Fruit fly (Drosophila melanogaster) whole organism, adult: ENCODE data around the gene PGRP-SB2.

ENCODE experiments used
- CG11617 ChIP-seq: fragments of 200-800 bp; sonication (Bioruptor generic); optimal IDR thresholded peaks from 2 replicates; lab custom pipeline; 2017; ENCODE audit warnings: mild to moderate bottlenecking, missing biosample characterization, missing genetic modification reagents, missing genetic modification characterization
- CG12768 ChIP-seq: fragments of 200-800 bp; sonication (Bioruptor generic); optimal IDR thresholded peaks from 2 replicates; lab custom pipeline; 2017; ENCODE audit warnings: missing biosample characterization, missing genetic modification characterization, mild to moderate bottlenecking, moderate library complexity, missing genetic modification reagents
- CG14711 ChIP-seq: fragments of 200-800 bp; sonication (Bioruptor generic); optimal IDR thresholded peaks from 2 replicates; lab custom pipeline; 2018; ENCODE audit warnings: missing biosample characterization, mild to moderate bottlenecking, missing genetic modification characterization, moderate library complexity
- CG1620 ChIP-seq: fragments of 200-800 bp; sonication (Bioruptor generic); optimal IDR thresholded peaks from 2 replicates; lab custom pipeline; 2016; ENCODE audit warnings: missing biosample characterization, missing genetic modification characterization
- CG33017 ChIP-seq: fragments of 200-800 bp; sonication (Bioruptor generic); optimal IDR thresholded peaks from 2 replicates; lab custom pipeline; 2018; ENCODE audit warnings: missing biosample characterization, mild to moderate bottlenecking, missing genetic modification characterization, moderate library complexity
- CG5204 ChIP-seq: fragments of 200-800 bp; sonication (Bioruptor generic); optimal IDR thresholded peaks from 2 replicates; lab custom pipeline; 2016; ENCODE audit warnings: missing biosample characterization, missing genetic modification characterization
- CG7045 ChIP-seq: fragments of 200-800 bp; sonication (Bioruptor generic); optimal IDR thresholded peaks from 2 replicates; lab custom pipeline; 2017; ENCODE audit warnings: missing biosample characterization, mild to moderate bottlenecking, missing genetic modification characterization
- CG7101 ChIP-seq: fragments of 200-800 bp; sonication (Bioruptor generic); optimal IDR thresholded peaks from 2 replicates; lab custom pipeline; 2018; ENCODE audit warnings: missing biosample characterization, mild to moderate bottlenecking, missing genetic modification characterization, moderate library complexity
- Clk ChIP-seq: fragments of 200-800 bp; sonication (Bioruptor generic); optimal IDR thresholded peaks from 2 replicates; lab custom pipeline; 2017; ENCODE audit warnings: missing biosample characterization, missing genetic modification characterization
- Crg-1 ChIP-seq: fragments of 200-800 bp; sonication (Bioruptor generic); optimal IDR thresholded peaks from 2 replicates; lab custom pipeline; 2016; ENCODE audit warnings: missing biosample characterization, missing genetic modification characterization
- Hr96 ChIP-seq: fragments of 200-800 bp; sonication (Bioruptor generic); optimal IDR thresholded peaks from 2 replicates; lab custom pipeline; 2016; ENCODE audit warnings: missing biosample characterization, missing genetic modification characterization
- Mnt ChIP-seq: fragments of 200-800 bp; sonication (Bioruptor generic); optimal IDR thresholded peaks from 2 replicates; lab custom pipeline; 2016; ENCODE audit warnings: missing biosample characterization, mild to moderate bottlenecking, missing genetic modification characterization
- bab1 ChIP-seq: fragments of 200-800 bp; sonication (Bioruptor generic); optimal IDR thresholded peaks from 3 replicates; lab custom pipeline; 2019; ENCODE audit warnings: missing biosample characterization, mild to moderate bottlenecking, missing genetic modification characterization, moderate library complexity
- cic ChIP-seq: fragments of 200-800 bp; sonication (Bioruptor generic); optimal IDR thresholded peaks from 2 replicates; lab custom pipeline; 2017; ENCODE audit warnings: missing biosample characterization, mild to moderate bottlenecking, missing genetic modification characterization, moderate library complexity
- cnc ChIP-seq, 2 experiments: fragments of >200 bp; optimal IDR thresholded peaks; 2 replicates each; lab custom pipeline; 2017
- kay ChIP-seq: fragments of 200-800 bp; sonication (Bioruptor generic); peaks from one replicate; lab custom pipeline; 2016; ENCODE audit warnings: missing biosample characterization, missing genetic modification characterization, borderline replicate concordance
- ovo ChIP-seq: fragments of 200-800 bp; sonication (Bioruptor generic); optimal IDR thresholded peaks from 2 replicates; lab custom pipeline; 2016; ENCODE audit warnings: missing biosample characterization, missing genetic modification characterization
- pad ChIP-seq: fragments of 200-800 bp; sonication (Bioruptor generic); optimal IDR thresholded peaks from 3 replicates; lab custom pipeline; 2017; ENCODE audit warnings: missing biosample characterization, missing genetic modification characterization, mild to moderate bottlenecking, moderate library complexity, missing genetic modification reagents
- tj ChIP-seq: fragments of 200-800 bp; sonication (Bioruptor generic); optimal IDR thresholded peaks from 3 replicates; lab custom pipeline; 2017; ENCODE audit warnings: missing biosample characterization, mild to moderate bottlenecking, missing genetic modification characterization, moderate library complexity
- toe ChIP-seq: fragments of 200-800 bp; sonication (Bioruptor generic); optimal IDR thresholded peaks from 2 replicates; lab custom pipeline; 2016; ENCODE audit warnings: missing biosample characterization, missing genetic modification characterization

PGRP-SB2 gene

dm6 chr3L:16708738-16709350 is 17.5 kb upstream of the PGRP-SB2 start:
- TF ChIP-seq CG1620 (GFP tag; lab: Kevin White, UChicago) (no peak), cic (GFP tag; lab: Kevin White, UChicago) (peak; percentile 9)

- TF ChIP-seq CG14711 (tag; lab: Kevin White, UChicago), result peak; percentile 5
- TF ChIP-seq CG5204 (GFP tag; lab: Kevin White, UChicago), result no peak
- peak; percentile 92 for TF ChIP-seq kay
- no peak for TF ChIP-seq CG1620 (GFP tag; lab: Kevin White, UChicago)
Measured at dm6 chr3L:16709673-16710257, 16.6 kb upstream of the PGRP-SB2 start.

- TF ChIP-seq tj (GFP tag; lab: Kevin White, UChicago) (peak; percentile 84), ovo (GFP tag; lab: Kevin White, UChicago) (peak; percentile 54), CG1620 (GFP tag; lab: Kevin White, UChicago) (no peak), cic (GFP tag; lab: Kevin White, UChicago) (no peak), Mnt (GFP tag; lab: Kevin White, UChicago) (no peak), kay (no peak), CG7101 (peak; percentile 65), CG7045 (GFP tag; lab: Kevin White, UChicago) (peak; percentile 28), bab1 (GFP tag; lab: Kevin White, UChicago) (peak; percentile 59), cnc (optimal IDR thresholded peaks at IDR 0.05; lab: Kevin White, UChicago) (no peak), CG11617 (GFP tag; lab: Kevin White, UChicago) (peak; percentile 49), CG12768 (peak; percentile 2), Hr96 (GFP tag; lab: Kevin White, UChicago) (no peak), CG5204 (GFP tag; lab: Kevin White, UChicago) (no peak), CG33017 (tag; lab: Kevin White, UChicago) (peak; percentile 39), toe (GFP tag; lab: Kevin White, UChicago) (no peak), Crg-1 (no peak), pad (GFP tag; lab: Kevin White, UChicago) (peak; percentile 79), CG14711 (tag; lab: Kevin White, UChicago) (peak; percentile 74), Clk (GFP tag; lab: Kevin White, UChicago) (no peak)
Measured at dm6 chr3L:16710258-16711020, 15.9 kb upstream of the PGRP-SB2 start.

dm6 chr3L:16711430-16712228 is 14.7 kb upstream of the PGRP-SB2 start, which contains the start of the genes CG43954, Lasp and Dab:
Gene CG43954 (minus strand): TSS chr3L:16711677.
Gene Lasp (minus strand): TSS chr3L:16711677.
Gene Dab (plus strand): TSS chr3L:16712126.
- no peak for TF ChIP-seq cnc (optimal IDR thresholded peaks at IDR 0.05; lab: Kevin White, UChicago)
- TF ChIP-seq Clk (GFP tag; lab: Kevin White, UChicago), result no peak
- TF ChIP-seq CG1620 (GFP tag; lab: Kevin White, UChicago), result peak; percentile 47
- peak; percentile 64 for TF ChIP-seq Mnt (GFP tag; lab: Kevin White, UChicago)
- peak; percentile 27 for TF ChIP-seq CG12768
- TF ChIP-seq CG7101, result peak; percentile 54
- TF ChIP-seq CG7045 (GFP tag; lab: Kevin White, UChicago), result no peak
- TF ChIP-seq bab1 (GFP tag; lab: Kevin White, UChicago), result peak; percentile 41
- TF ChIP-seq CG33017 (tag; lab: Kevin White, UChicago), result peak; percentile 48
- TF ChIP-seq kay, result no peak
- TF ChIP-seq tj (GFP tag; lab: Kevin White, UChicago), result peak; percentile 33
- no peak for TF ChIP-seq pad (GFP tag; lab: Kevin White, UChicago)
- no peak for TF ChIP-seq CG14711 (tag; lab: Kevin White, UChicago)
- no peak for TF ChIP-seq CG11617 (GFP tag; lab: Kevin White, UChicago)
- no peak for TF ChIP-seq CG5204 (GFP tag; lab: Kevin White, UChicago)
- TF ChIP-seq cic (GFP tag; lab: Kevin White, UChicago), result peak; percentile 56
- TF ChIP-seq Crg-1, result no peak
- no peak for TF ChIP-seq toe (GFP tag; lab: Kevin White, UChicago)
- TF ChIP-seq ovo (GFP tag; lab: Kevin White, UChicago), result peak; percentile 63
- peak; percentile 11 for TF ChIP-seq Hr96 (GFP tag; lab: Kevin White, UChicago)

- TF ChIP-seq CG11617 (GFP tag; lab: Kevin White, UChicago), result no peak
- TF ChIP-seq CG7101, result no peak
- no peak for TF ChIP-seq kay
- TF ChIP-seq CG33017 (tag; lab: Kevin White, UChicago), result no peak
- TF ChIP-seq cnc (optimal IDR thresholded peaks at IDR 0.05; lab: Kevin White, UChicago), result no peak
- no peak for TF ChIP-seq Mnt (GFP tag; lab: Kevin White, UChicago)
- no peak for TF ChIP-seq pad (GFP tag; lab: Kevin White, UChicago)
- no peak for TF ChIP-seq tj (GFP tag; lab: Kevin White, UChicago)
- no peak for TF ChIP-seq CG5204 (GFP tag; lab: Kevin White, UChicago)
- TF ChIP-seq CG1620 (GFP tag; lab: Kevin White, UChicago), result no peak
- TF ChIP-seq CG12768, result no peak
- no peak for TF ChIP-seq Crg-1
- no peak for TF ChIP-seq toe (GFP tag; lab: Kevin White, UChicago)
- no peak for TF ChIP-seq cic (GFP tag; lab: Kevin White, UChicago)
- TF ChIP-seq bab1 (GFP tag; lab: Kevin White, UChicago), result no peak
- no peak for TF ChIP-seq CG7045 (GFP tag; lab: Kevin White, UChicago)
- no peak for TF ChIP-seq CG14711 (tag; lab: Kevin White, UChicago)
- TF ChIP-seq ovo (GFP tag; lab: Kevin White, UChicago), result no peak
- no peak for TF ChIP-seq Hr96 (GFP tag; lab: Kevin White, UChicago)
- no peak for TF ChIP-seq Clk (GFP tag; lab: Kevin White, UChicago)
Measured at dm6 chr3L:16712371-16712770, 14.0 kb upstream of the PGRP-SB2 start.
